Fruit fly (Drosophila melanogaster) whole organism, embryonic: ENCODE data around the gene Ddc.

ENCODE experiments used
- Asciz ChIP-seq: fragments of 200-800 bp; sonication (Bioruptor generic); optimal IDR thresholded peaks from 2 replicates; lab custom pipeline; 2017; ENCODE audit warnings: missing biosample characterization, mild to moderate bottlenecking, missing genetic modification characterization, missing genetic modification reagents
- Awh ChIP-seq: fragments of 200-800 bp; sonication (Bioruptor generic); IDR thresholded peaks from 2 replicates; pipeline ENCODE4, ENCODE4 v1.3.6; 2022; ENCODE audit warnings: missing biosample characterization, missing genetic modification characterization
- CG10543 ChIP-seq: fragments of 200-800 bp; sonication (Bioruptor generic); optimal IDR thresholded peaks from 3 replicates; lab custom pipeline; 2017; ENCODE audit warnings: missing biosample characterization, mild to moderate bottlenecking, missing genetic modification characterization, moderate library complexity
- CG12299 ChIP-seq: fragments of 200-800 bp; sonication (Bioruptor generic); optimal IDR thresholded peaks from 2 replicates; lab custom pipeline; 2018; ENCODE audit warnings: missing biosample characterization, mild to moderate bottlenecking, missing genetic modification characterization
- CG12391 ChIP-seq: fragments of 200-800 bp; sonication (Bioruptor generic); optimal IDR thresholded peaks from 3 replicates; lab custom pipeline; 2018; ENCODE audit warnings: missing biosample characterization, mild to moderate bottlenecking, missing genetic modification characterization, moderate library complexity
- CG12942 ChIP-seq: fragments of 200-800 bp; sonication (Bioruptor generic); optimal IDR thresholded peaks from 3 replicates; lab custom pipeline; 2016; ENCODE audit warnings: missing biosample characterization, missing genetic modification characterization
- CG14667 ChIP-seq: fragments of 200-800 bp; sonication (Bioruptor generic); IDR thresholded peaks from 2 replicates; pipeline ENCODE4 v1.3.6; 2022; ENCODE audit warnings: missing biosample characterization, missing genetic modification characterization
- CG14710 ChIP-seq: fragments of 200-800 bp; sonication (Bioruptor generic); optimal IDR thresholded peaks from 3 replicates; lab custom pipeline; 2019; ENCODE audit warnings: missing biosample characterization, mild to moderate bottlenecking, missing genetic modification characterization, moderate library complexity
- CG15696 ChIP-seq: fragments of 200-800 bp; sonication (Bioruptor generic); optimal IDR thresholded peaks from 2 replicates; lab custom pipeline; 2019; ENCODE audit warnings: missing biosample characterization, mild to moderate bottlenecking, missing genetic modification characterization, moderate library complexity
- CG17361 ChIP-seq: fragments of 200-800 bp; sonication (Bioruptor generic); IDR thresholded peaks from 3 replicates; pipeline ENCODE4 v1.3.6; 2022; ENCODE audit warnings: missing biosample characterization, missing genetic modification characterization
- CG31224 ChIP-seq: fragments of 200-800 bp; sonication (Bioruptor generic); IDR thresholded peaks from 2 replicates; pipeline ENCODE4 v1.3.6; 2022; ENCODE audit warnings: missing biosample characterization, missing genetic modification characterization
- CG3838 ChIP-seq: fragments of 200-800 bp; sonication (Bioruptor generic); optimal IDR thresholded peaks from 3 replicates; lab custom pipeline; 2016; ENCODE audit warnings: missing biosample characterization, missing genetic modification characterization
- CG3995 ChIP-seq: fragments of 200-800 bp; sonication (Bioruptor generic); optimal IDR thresholded peaks from 3 replicates; lab custom pipeline; 2016; ENCODE audit warnings: missing biosample characterization, missing genetic modification characterization
- CG4282 ChIP-seq: fragments of 200-800 bp; sonication (Bioruptor generic); optimal IDR thresholded peaks from 2 replicates; lab custom pipeline; 2016; ENCODE audit warnings: missing biosample characterization, missing genetic modification characterization
- CG4730 ChIP-seq: fragments of 200-800 bp; sonication (Bioruptor generic); IDR thresholded peaks from 2 replicates; pipeline ENCODE4 v1.3.6; 2022; ENCODE audit warnings: missing biosample characterization, missing genetic modification characterization
- CG6654 ChIP-seq: fragments of 200-800 bp; sonication (Bioruptor generic); optimal IDR thresholded peaks from 2 replicates; lab custom pipeline; 2017; ENCODE audit warnings: missing biosample characterization, mild to moderate bottlenecking, missing genetic modification characterization
- CG6689 ChIP-seq: fragments of 200-800 bp; sonication (Bioruptor generic); IDR thresholded peaks from 2 replicates; pipeline ENCODE4 v1.3.6; 2022; ENCODE audit warnings: missing biosample characterization, missing genetic modification characterization
- CG7745 ChIP-seq: fragments of 200-800 bp; sonication (Bioruptor generic); optimal IDR thresholded peaks from 2 replicates; lab custom pipeline; 2018; ENCODE audit warnings: missing biosample characterization, mild to moderate bottlenecking, missing genetic modification characterization, moderate library complexity
- CG8944 ChIP-seq: fragments of 200-800 bp; sonication (Bioruptor generic); optimal IDR thresholded peaks from 3 replicates; lab custom pipeline; 2016; ENCODE audit warnings: missing biosample characterization, missing genetic modification characterization
- CG9797 ChIP-seq: fragments of 200-800 bp; sonication (Bioruptor generic); optimal IDR thresholded peaks from 3 replicates; lab custom pipeline; 2018; ENCODE audit warnings: missing biosample characterization, mild to moderate bottlenecking, missing genetic modification characterization
- CoRest ChIP-seq: fragments of 200-800 bp; sonication (Bioruptor generic); optimal IDR thresholded peaks from 3 replicates; lab custom pipeline; 2018; ENCODE audit warnings: missing biosample characterization, mild to moderate bottlenecking, missing genetic modification characterization, moderate library complexity
- Dll ChIP-seq: fragments of 200-800 bp; sonication (Bioruptor generic); IDR thresholded peaks from 4 replicates; pipeline ENCODE4 v1.3.6; 2022; ENCODE audit warnings: missing biosample characterization, missing genetic modification characterization; ENCODE audit not compliant: partially characterized antibody
- HmgD ChIP-seq: fragments of 200-800 bp; sonication (Bioruptor generic); optimal IDR thresholded peaks from 3 replicates; lab custom pipeline; 2016; ENCODE audit warnings: missing biosample characterization, missing genetic modification characterization
- HmgZ ChIP-seq: fragments of 200-800 bp; sonication (Bioruptor generic); optimal IDR thresholded peaks from 2 replicates; lab custom pipeline; 2018; ENCODE audit warnings: missing biosample characterization, mild to moderate bottlenecking, missing genetic modification characterization
- Lhr ChIP-seq: fragments of 200-800 bp; sonication (Bioruptor generic); optimal IDR thresholded peaks from 3 replicates; lab custom pipeline; 2017; ENCODE audit warnings: mild to moderate bottlenecking, missing biosample characterization, missing genetic modification reagents, missing genetic modification characterization
- MBD-R2 ChIP-seq: fragments of 200-800 bp; sonication (Bioruptor generic); IDR thresholded peaks from 2 replicates; pipeline ENCODE4 v1.3.6; 2022; ENCODE audit warnings: missing biosample characterization, missing genetic modification characterization
- Myb ChIP-seq: fragments of 200-800 bp; sonication (Bioruptor generic); optimal IDR thresholded peaks from 2 replicates; lab custom pipeline; 2016; ENCODE audit warnings: missing biosample characterization, missing genetic modification characterization
- Pdp1 ChIP-seq, 2 experiments: fragments of 200-800 bp; sonication (Bioruptor generic); optimal IDR thresholded peaks; 3 replicates each; lab custom pipeline; 2016; ENCODE audit warnings: missing biosample characterization in 2 of 2, missing genetic modification characterization in 2 of 2, mild to moderate bottlenecking in 1 of 2, moderate library complexity in 1 of 2
- Sin3A ChIP-seq: fragments of >200 bp; optimal IDR thresholded peaks from 2 replicates; lab custom pipeline; 2018
- Sry-δ ChIP-seq: fragments of 200-800 bp; sonication (Bioruptor generic); optimal IDR thresholded peaks from 2 replicates; lab custom pipeline; 2016; ENCODE audit warnings: missing biosample characterization, missing genetic modification characterization
- Ssrp ChIP-seq: fragments of 200-800 bp; sonication (Bioruptor generic); optimal IDR thresholded peaks from 2 replicates; lab custom pipeline; 2018; ENCODE audit warnings: missing biosample characterization, mild to moderate bottlenecking, missing genetic modification characterization, moderate library complexity
- YL-1 ChIP-seq: fragments of 200-800 bp; sonication (Bioruptor generic); optimal IDR thresholded peaks from 3 replicates; lab custom pipeline; 2017; ENCODE audit warnings: missing biosample characterization, mild to moderate bottlenecking, missing genetic modification characterization
- aop ChIP-seq: fragments of 200-800 bp; sonication (Bioruptor generic); IDR thresholded peaks from 2 replicates; pipeline ENCODE4 v1.3.6; 2022; ENCODE audit warnings: missing biosample characterization, missing genetic modification characterization
- bigmax ChIP-seq: fragments of 200-800 bp; sonication (Bioruptor generic); optimal IDR thresholded peaks from 2 replicates; lab custom pipeline; 2018; ENCODE audit warnings: missing biosample characterization, mild to moderate bottlenecking, missing genetic modification characterization
- cad ChIP-seq: fragments of >200 bp; optimal IDR thresholded peaks from 2 replicates; lab custom pipeline; 2017; ENCODE audit warnings: missing biosample characterization, missing genetic modification characterization
- ci ChIP-seq: fragments of 200-800 bp; sonication (Bioruptor generic); IDR thresholded peaks from 3 replicates; pipeline ENCODE4 v1.3.6; 2022; ENCODE audit warnings: missing biosample characterization, missing genetic modification characterization
- corto ChIP-seq: fragments of 200-800 bp; sonication (Bioruptor generic); optimal IDR thresholded peaks from 2 replicates; lab custom pipeline; 2016; ENCODE audit warnings: missing biosample characterization, mild to moderate bottlenecking, missing genetic modification characterization, moderate library complexity
- dm ChIP-seq: fragments of 200-800 bp; sonication (Bioruptor generic); optimal IDR thresholded peaks from 3 replicates; lab custom pipeline; 2016; ENCODE audit warnings: missing biosample characterization, missing genetic modification characterization
- dmrt11E ChIP-seq: fragments of 200-800 bp; sonication (Bioruptor generic); optimal IDR thresholded peaks from 3 replicates; lab custom pipeline; 2018; ENCODE audit warnings: missing biosample characterization, mild to moderate bottlenecking, missing genetic modification characterization, moderate library complexity
- ewg ChIP-seq: fragments of 200-800 bp; sonication (Bioruptor generic); optimal IDR thresholded peaks from 3 replicates; lab custom pipeline; 2017; ENCODE audit warnings: mild to moderate bottlenecking, missing biosample characterization, missing genetic modification reagents, missing genetic modification characterization
- gsb-n ChIP-seq: fragments of 200-800 bp; sonication (Bioruptor generic); optimal IDR thresholded peaks from 3 replicates; lab custom pipeline; 2018; ENCODE audit warnings: missing biosample characterization, mild to moderate bottlenecking, missing genetic modification characterization
- ken ChIP-seq: fragments of 200-800 bp; sonication (Bioruptor generic); IDR thresholded peaks from 3 replicates; pipeline ENCODE4 v1.3.6; 2022; ENCODE audit warnings: missing biosample characterization, missing genetic modification characterization
- klu ChIP-seq: fragments of 200-800 bp; sonication (Bioruptor generic); IDR thresholded peaks from 2 replicates; pipeline ENCODE4 v1.3.6; 2022; ENCODE audit warnings: missing biosample characterization, missing genetic modification characterization
- mld ChIP-seq: fragments of 200-800 bp; sonication (Bioruptor generic); IDR thresholded peaks from 3 replicates; pipeline ENCODE4 v1.3.6; 2022; ENCODE audit warnings: missing biosample characterization, missing genetic modification characterization; ENCODE audit not compliant: partially characterized antibody
- nerfin-1 ChIP-seq: fragments of 200-800 bp; sonication (Bioruptor generic); optimal IDR thresholded peaks from 3 replicates; lab custom pipeline; 2019; ENCODE audit warnings: missing biosample characterization, mild to moderate bottlenecking, missing genetic modification characterization, moderate library complexity
- pum ChIP-seq: fragments of 200-800 bp; sonication (Bioruptor generic); optimal IDR thresholded peaks from 2 replicates; lab custom pipeline; 2016; ENCODE audit warnings: missing biosample characterization, missing genetic modification characterization
- sisA ChIP-seq: fragments of 200-800 bp; sonication (Bioruptor generic); IDR thresholded peaks from 2 replicates; pipeline ENCODE4 v1.3.6; 2022; ENCODE audit warnings: missing biosample characterization, missing genetic modification characterization
- stc ChIP-seq: fragments of 200-800 bp; sonication (Bioruptor generic); IDR thresholded peaks from 2 replicates; pipeline ENCODE4 v1.3.6; 2022; ENCODE audit warnings: missing biosample characterization, missing genetic modification characterization
- toy ChIP-seq: fragments of 200-800 bp; sonication (Bioruptor generic); IDR thresholded peaks from 2 replicates; pipeline ENCODE4 v1.3.6; 2022; ENCODE audit warnings: missing biosample characterization, missing genetic modification characterization

Ddc gene

DNA sequence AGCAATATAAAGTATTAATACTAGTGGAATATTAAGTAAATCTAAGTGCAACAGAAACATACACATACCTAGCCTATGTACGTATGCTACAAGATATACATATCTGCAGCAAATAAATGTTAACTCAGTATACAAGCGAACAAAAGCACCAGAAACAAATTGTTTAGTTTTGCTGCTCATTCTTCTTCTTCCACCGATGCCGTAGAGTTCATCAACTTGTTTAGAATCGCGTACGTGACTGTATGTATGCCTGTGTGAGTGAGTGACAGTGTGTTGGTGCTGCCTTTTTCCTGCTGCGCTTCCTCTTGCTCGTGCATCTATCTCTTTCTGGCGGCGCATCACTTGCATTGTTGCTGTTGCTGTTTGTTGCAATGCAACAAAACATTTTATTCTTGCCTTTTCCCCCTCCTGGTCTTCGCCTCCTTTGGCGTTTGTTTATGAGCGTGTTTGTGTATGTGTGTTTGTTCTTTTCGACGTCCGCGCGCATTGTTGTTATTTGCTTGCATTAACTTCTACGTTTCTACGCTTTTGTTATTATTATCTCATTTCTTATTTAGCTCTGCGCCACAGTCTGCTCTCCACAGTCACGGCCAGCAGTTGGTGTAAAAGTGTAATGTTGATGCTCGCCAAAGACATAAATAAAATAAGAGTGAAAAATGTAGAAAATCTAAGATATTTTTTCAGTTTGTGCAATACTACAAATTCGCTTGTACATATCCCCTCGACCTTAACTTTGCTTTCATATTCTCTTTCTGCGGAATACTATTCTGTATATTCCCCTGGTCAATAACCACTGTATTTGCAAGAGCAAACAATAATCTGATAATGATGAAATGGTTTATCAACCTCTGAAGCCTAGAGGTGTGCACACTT is 38.8 kb upstream of the Ddc start:
- TF ChIP-seq toy (no peak), bigmax (no peak), CG10543 (GFP tag; lab: Kevin White, UChicago) (no peak), CG4730 (no peak), Awh (GFP tag; lab: Robert Waterston, UW) (0 out of 2 replicates have a peak, but pooled peaks have one; percentile 42), ewg (GFP tag; lab: Kevin White, UChicago) (peak; percentile 10), CG14667 (no peak), Sry-δ (GFP tag; lab: Kevin White, UChicago) (no peak), ci (GFP tag; lab: Robert Waterston, UW) (0 out of 3 replicates have a peak, but pooled peaks have one; percentile 25), CoRest (tag; lab: Kevin White, UChicago) (peak; percentile 2), YL-1 (GFP tag; lab: Kevin White, UChicago) (no peak), CG6689 (GFP tag; lab: Robert Waterston, UW) (peak; percentile 23; the same call in 1 of the 2 replicates), nerfin-1 (tag; lab: Kevin White, UChicago) (peak; percentile 30), klu (GFP tag; lab: Robert Waterston, UW) (0 out of 2 replicates have a peak, but pooled peaks have one; percentile 12), cad (no peak), ken (GFP tag; lab: Robert Waterston, UW) (no peak), stc (GFP tag; lab: Robert Waterston, UW) (peak; percentile 46; the same call in 1 of the 2 replicates), corto (GFP tag; lab: Kevin White, UChicago) (peak; percentile 20), MBD-R2 (no peak), CG12942 (GFP tag; lab: Kevin White, UChicago) (peak; percentile 16), mld (GFP tag; lab: Robert Waterston, UW) (no peak), sisA (GFP tag; lab: Robert Waterston, UW) (peak; percentile 41; the same call in 1 of the 2 replicates), dmrt11E (tag; lab: Kevin White, UChicago) (peak; percentile 19), CG3838 (GFP tag; lab: Kevin White, UChicago) (peak; percentile 55), Myb (GFP tag; lab: Kevin White, UChicago) (peak; percentile 7), CG17361 (GFP tag; lab: Robert Waterston, UW) (peak; percentile 70; the same call in 2 of the 3 replicates), pum (peak; percentile 39), dm (GFP tag; lab: Kevin White, UChicago) (no peak), HmgZ (no peak), Sin3A (lab: Kevin White, UChicago) (no peak), CG8944 (GFP tag; lab: Kevin White, UChicago) (no peak), gsb-n (no peak), HmgD (GFP tag; lab: Kevin White, UChicago) (no peak), CG15696 (tag; lab: Kevin White, UChicago) (peak; percentile 28), CG12391 (tag; lab: Kevin White, UChicago) (peak; percentile 34), CG31224 (GFP tag; lab: Robert Waterston, UW) (no peak), Lhr (GFP tag; lab: Kevin White, UChicago) (peak; percentile 20), aop (GFP tag; lab: Robert Waterston, UW) (0 out of 2 replicates have a peak, but pooled peaks have one; percentile 19), Dll (no peak), CG4282 (GFP tag; lab: Kevin White, UChicago) (no peak), CG3995 (GFP tag; lab: Kevin White, UChicago) (peak; percentile 29), CG9797 (GFP tag; lab: Kevin White, UChicago) (no peak), CG14710 (tag; lab: Kevin White, UChicago) (peak; percentile 39), CG7745 (tag; lab: Kevin White, UChicago) (no peak), Pdp1 (GFP tag; optimal IDR thresholded peaks at IDR 0.05; lab: Kevin White, UChicago) (peak; percentile 14), CG12299 (tag; lab: Kevin White, UChicago) (peak; percentile 7), Asciz (GFP tag; lab: Kevin White, UChicago) (peak; percentile 16), CG6654 (GFP tag; lab: Kevin White, UChicago) (peak; percentile 39), Ssrp (tag; lab: Kevin White, UChicago) (peak; percentile 22)
